Worm (Caenorhabditis elegans): ENCODE results near the gene C32D5.12.

Gene C32D5.12

ce11 chrII:6348360-6348759 lies 10.4 kb downstream of the C32D5.12 start (continued):
- TF ChIP-seq C34B4.2 (tag; optimal IDR thresholded peaks at IDR 0.05) = no peak
- TF ChIP-seq pag-3 (tag; optimal IDR thresholded peaks at IDR 0.05; ENCODE audit: borderline replicate concordance, insufficient read depth) = no peak
- peak in 1 of 2 experiments; percentile 79 for TF ChIP-seq ztf-11 (tag; optimal IDR thresholded peaks at IDR 0.05)
- no peak for TF ChIP-seq efl-3 (GFP tag; optimal IDR thresholded peaks at IDR 0.05)
- peak; percentile 22 for TF ChIP-seq sup-37 (GFP tag; optimal IDR thresholded peaks at IDR 0.05)
- peak; percentile 79 for TF ChIP-seq elt-2 (tag; optimal IDR thresholded peaks at IDR 0.05)
- peak; percentile 86 for TF ChIP-seq nhr-237 (tag; optimal IDR thresholded peaks at IDR 0.05)
- TF ChIP-seq fkh-8 (tag; optimal IDR thresholded peaks at IDR 0.05) = peak; percentile 88
- TF ChIP-seq grh-1 (GFP tag; IDR thresholded peaks at IDR 0.05) = peak; percentile 79
- TF ChIP-seq C16A3.4 (tag; optimal IDR thresholded peaks at IDR 0.05) = peak; percentile 83
- TF ChIP-seq ces-1 (GFP tag; optimal IDR thresholded peaks at IDR 0.05) = no peak
- no peak for TF ChIP-seq hlh-4 (tag; optimal IDR thresholded peaks at IDR 0.05)
- TF ChIP-seq sox-4 (tag; optimal IDR thresholded peaks at IDR 0.05) = peak; percentile 69
- peak; percentile 82 for TF ChIP-seq dsc-1 (tag; optimal IDR thresholded peaks at IDR 0.05)
- no peak for TF ChIP-seq nhr-84 (tag; optimal IDR thresholded peaks at IDR 0.05)
- TF ChIP-seq lin-15B (tag; optimal IDR thresholded peaks at IDR 0.05) = peak; percentile 20
- no peak for TF ChIP-seq nhr-28 (tag; optimal IDR thresholded peaks at IDR 0.05)
- TF ChIP-seq nhr-47 (tag; optimal IDR thresholded peaks at IDR 0.05) = peak; percentile 94
- TF ChIP-seq fos-1 (tag; optimal IDR thresholded peaks at IDR 0.05) = peak; percentile 85
- peak; percentile 94 for TF ChIP-seq swsn-7 (tag; optimal IDR thresholded peaks at IDR 0.05)
- TF ChIP-seq hpl-2 (GFP tag; optimal IDR thresholded peaks at IDR 0.05) = peak; percentile 81
- TF ChIP-seq irx-1 (tag; optimal IDR thresholded peaks at IDR 0.05) = peak; percentile 74
- TF ChIP-seq ceh-82 (tag; optimal IDR thresholded peaks at IDR 0.05) = peak; percentile 84 to 92 (median 85)
- peak; percentile 53 for TF ChIP-seq lin-39 (tag; optimal IDR thresholded peaks at IDR 0.05)
- peak; percentile 77 for TF ChIP-seq mef-2 (tag; optimal IDR thresholded peaks at IDR 0.05)
- peak; percentile 28 for TF ChIP-seq nhr-77 (tag; optimal IDR thresholded peaks at IDR 0.05)
- TF ChIP-seq pax-3 (tag; optimal IDR thresholded peaks at IDR 0.05) = peak; percentile 41
- TF ChIP-seq nhr-12 (tag; optimal IDR thresholded peaks at IDR 0.05) = no peak
- no peak for TF ChIP-seq vab-15 (tag; optimal IDR thresholded peaks at IDR 0.05)
- peak; percentile 98 for TF ChIP-seq snu-23 (GFP tag; optimal IDR thresholded peaks at IDR 0.05)
- no peak for TF ChIP-seq fkh-4 (tag; optimal IDR thresholded peaks at IDR 0.05; ENCODE audit: borderline replicate concordance)
- peak; percentile 70 for TF ChIP-seq mab-9 (GFP tag; IDR thresholded peaks at IDR 0.05)
- peak; percentile 29 for TF ChIP-seq aha-1 (tag; optimal IDR thresholded peaks at IDR 0.05)
- peak; percentile 22 to 98 for TF ChIP-seq mdl-1 (tag; optimal IDR thresholded peaks at IDR 0.05)

- TF ChIP-seq mef-2 (tag; optimal IDR thresholded peaks at IDR 0.05) (no peak), efl-3 (GFP tag; optimal IDR thresholded peaks at IDR 0.05) (no peak), dpl-1 (GFP tag; optimal IDR thresholded peaks at IDR 0.05) (peak in 2 of 3 experiments; percentile 15 to 20), unc-130 (tag; optimal IDR thresholded peaks at IDR 0.05) (no peak), nhr-77 (tag; optimal IDR thresholded peaks at IDR 0.05) (no peak), skn-1 (tag; optimal IDR thresholded peaks at IDR 0.05) (peak; percentile 88), mdl-1 (tag; optimal IDR thresholded peaks at IDR 0.05) (peak in 1 of 2 experiments; percentile 70), ces-1 (GFP tag; optimal IDR thresholded peaks at IDR 0.05) (no peak), nhr-11 (tag; optimal IDR thresholded peaks at IDR 0.05) (no peak), nhr-76 (tag; optimal IDR thresholded peaks at IDR 0.05) (no peak), nhr-84 (tag; optimal IDR thresholded peaks at IDR 0.05) (no peak), ceh-8 (GFP tag; optimal IDR thresholded peaks at IDR 0.05) (no peak), pag-3 (tag; optimal IDR thresholded peaks at IDR 0.05; ENCODE audit: borderline replicate concordance, insufficient read depth) (no peak), lin-15B (tag; optimal IDR thresholded peaks at IDR 0.05) (no peak), elt-3 (tag; optimal IDR thresholded peaks at IDR 0.05) (peak in 1 of 6 experiments; percentile 23), lir-3 (tag; optimal IDR thresholded peaks at IDR 0.05; ENCODE audit: poor library complexity) (peak; percentile 35), nhr-47 (tag; optimal IDR thresholded peaks at IDR 0.05) (peak; percentile 62), tbx-2 (tag; optimal IDR thresholded peaks at IDR 0.05) (peak; percentile 25), lin-13 (GFP tag; optimal IDR thresholded peaks at IDR 0.05) (peak; percentile 50), nhr-71 (tag; optimal IDR thresholded peaks at IDR 0.05) (peak; percentile 78), ama-1 (optimal IDR thresholded peaks at IDR 0.05) (peak; percentile 92), ets-5 (GFP tag; IDR thresholded peaks at IDR 0.05) (no peak), C16A3.4 (tag; optimal IDR thresholded peaks at IDR 0.05) (peak; percentile 3), snu-23 (GFP tag; optimal IDR thresholded peaks at IDR 0.05) (peak; percentile 83), aha-1 (tag; optimal IDR thresholded peaks at IDR 0.05) (no peak), ceh-63 (GFP tag; optimal IDR thresholded peaks at IDR 0.05) (peak; percentile 73), zag-1 (tag; optimal IDR thresholded peaks at IDR 0.05) (no peak)
Measured at ce11 chrII:6347341-6348118, 11.3 kb downstream of the C32D5.12 start, which contains the start of gene lgg-1. Gene lgg-1 (minus strand): TSS chrII:6347719.

Measured in whole organism, L1 larva.